Worm (Caenorhabditis elegans) whole organism, mixed stage, embryonic: ENCODE results near the gene top-3.

Source experiments
- M03D4.4 ChIP-seq: sonication (generic microtip); optimal IDR thresholded peaks from 2 replicates; lab custom pipeline; 2017; ENCODE audit warnings: mild to moderate bottlenecking, missing genetic modification characterization, missing compliant biosample characterization
- bed-3 ChIP-seq: fragments of 200-800 bp; sonication (Bioruptor generic); optimal IDR thresholded peaks from 3 replicates; lab custom pipeline; 2018; ENCODE audit warnings: mild to moderate bottlenecking, missing genetic modification characterization, moderate library complexity, missing compliant biosample characterization
- blmp-1 ChIP-seq: fragments of 150-350 bp; optimal IDR thresholded peaks from 2 replicates; lab custom pipeline; 2014; ENCODE audit warnings: missing biosample characterization, missing genetic modification characterization
- ceh-83 ChIP-seq: fragments of 200-800 bp; sonication (Bioruptor generic); optimal IDR thresholded peaks from 2 replicates; lab custom pipeline; 2018; ENCODE audit warnings: mild to moderate bottlenecking, missing genetic modification characterization, missing compliant biosample characterization
- ces-1 ChIP-seq: fragments of 150-350 bp; optimal IDR thresholded peaks from 2 replicates; lab custom pipeline; 2014; ENCODE audit warnings: missing biosample characterization, missing genetic modification reagents, missing genetic modification characterization
- cnd-1 ChIP-seq: fragments of 200-800 bp; sonication (Bioruptor generic); optimal IDR thresholded peaks from 2 replicates; lab custom pipeline; 2018; ENCODE audit warnings: mild to moderate bottlenecking, missing genetic modification characterization, missing compliant biosample characterization
- drap-1 ChIP-seq: fragments of 200-800 bp; sonication (Bioruptor generic); optimal IDR thresholded peaks from 3 replicates; lab custom pipeline; 2018; ENCODE audit warnings: mild to moderate bottlenecking, missing genetic modification characterization, missing compliant biosample characterization
- elt-1 ChIP-seq: sonication (generic microtip); optimal IDR thresholded peaks from 2 replicates; lab custom pipeline; 2017; ENCODE audit warnings: missing genetic modification characterization, mild to moderate bottlenecking, missing compliant biosample characterization, antibody characterized with exemption, moderate library complexity, borderline replicate concordance; ENCODE audit not compliant: insufficient read depth
- elt-3 ChIP-seq: fragments of 150-350 bp; optimal IDR thresholded peaks from 2 replicates; lab custom pipeline; 2014; ENCODE audit warnings: missing biosample characterization, missing genetic modification characterization
- flh-1 ChIP-seq: fragments of 200-800 bp; sonication (Bioruptor generic); optimal IDR thresholded peaks from 2 replicates; lab custom pipeline; 2018; ENCODE audit warnings: mild to moderate bottlenecking, missing genetic modification characterization, moderate library complexity, missing compliant biosample characterization
- ham-2 ChIP-seq: fragments of 200-800 bp; sonication (Bioruptor generic); optimal IDR thresholded peaks from 2 replicates; lab custom pipeline; 2018; ENCODE audit warnings: mild to moderate bottlenecking, missing genetic modification characterization, missing compliant biosample characterization
- lin-13 ChIP-seq: fragments of 150-350 bp; optimal IDR thresholded peaks from 2 replicates; lab custom pipeline; 2014; ENCODE audit warnings: missing biosample characterization, missing genetic modification characterization
- lsy-2 ChIP-seq: fragments of 150-350 bp; optimal IDR thresholded peaks from 2 replicates; lab custom pipeline; 2014; ENCODE audit warnings: missing biosample characterization, missing genetic modification characterization
- mab-5 ChIP-seq: fragments of 150-350 bp; optimal IDR thresholded peaks from 2 replicates; lab custom pipeline; 2014; ENCODE audit warnings: missing biosample characterization, missing genetic modification characterization
- mep-1 ChIP-seq: fragments of 150-350 bp; optimal IDR thresholded peaks from 2 replicates; lab custom pipeline; 2017; ENCODE audit warnings: missing biosample characterization, missing genetic modification reagents, missing genetic modification characterization, inconsistent platforms
- nhr-12 ChIP-seq: fragments of 150-350 bp; optimal IDR thresholded peaks from 2 replicates; lab custom pipeline; 2014; ENCODE audit warnings: missing biosample characterization, missing genetic modification characterization
- nhr-2 ChIP-seq: fragments of 150-350 bp; optimal IDR thresholded peaks from 2 replicates; lab custom pipeline; 2014; ENCODE audit warnings: missing biosample characterization, missing genetic modification characterization
- nhr-237 ChIP-seq: fragments of 150-350 bp; optimal IDR thresholded peaks from 2 replicates; lab custom pipeline; 2014; ENCODE audit warnings: missing biosample characterization, missing genetic modification characterization
- nhr-76 ChIP-seq: sonication (generic microtip); optimal IDR thresholded peaks from 2 replicates; lab custom pipeline; 2017; ENCODE audit warnings: missing biosample characterization, missing genetic modification characterization
- pha-4 ChIP-seq: fragments of 150-350 bp; optimal IDR thresholded peaks from 2 replicates; lab custom pipeline; 2018; ENCODE audit warnings: missing biosample characterization, missing genetic modification reagents, missing genetic modification characterization
- sem-2 ChIP-seq: fragments of 200-800 bp; sonication (Bioruptor generic); optimal IDR thresholded peaks from 2 replicates; lab custom pipeline; 2018; ENCODE audit warnings: mild to moderate bottlenecking, missing genetic modification characterization, missing compliant biosample characterization
- snpc-4 ChIP-seq: fragments of 150-350 bp; optimal IDR thresholded peaks from 2 replicates; lab custom pipeline; 2014; ENCODE audit warnings: missing biosample characterization, missing genetic modification characterization
- sptf-1 ChIP-seq: sonication (generic microtip); optimal IDR thresholded peaks from 2 replicates; lab custom pipeline; 2017; ENCODE audit warnings: mild to moderate bottlenecking, missing genetic modification characterization, moderate library complexity, missing compliant biosample characterization
- tbx-8 ChIP-seq: fragments of 200-800 bp; sonication (Bioruptor generic); optimal IDR thresholded peaks from 2 replicates; lab custom pipeline; 2018; ENCODE audit warnings: mild to moderate bottlenecking, missing genetic modification characterization, moderate library complexity, missing compliant biosample characterization
- unc-120 ChIP-seq: sonication (generic microtip); optimal IDR thresholded peaks from 2 replicates; lab custom pipeline; 2017; ENCODE audit warnings: missing genetic modification characterization, missing compliant biosample characterization; ENCODE audit not compliant: poor library complexity, severe bottlenecking
- unc-39 ChIP-seq: fragments of 150-350 bp; optimal IDR thresholded peaks from 2 replicates; lab custom pipeline; 2014; ENCODE audit warnings: missing biosample characterization, missing genetic modification characterization
- unc-62 ChIP-seq: fragments of 150-350 bp; optimal IDR thresholded peaks from 2 replicates; lab custom pipeline; 2014; ENCODE audit warnings: missing biosample characterization, missing genetic modification reagents, missing genetic modification characterization
- ztf-11 ChIP-seq: fragments of 150-350 bp; optimal IDR thresholded peaks from 2 replicates; lab custom pipeline; 2014; ENCODE audit warnings: missing biosample characterization, missing genetic modification characterization

Gene top-3

DNA sequence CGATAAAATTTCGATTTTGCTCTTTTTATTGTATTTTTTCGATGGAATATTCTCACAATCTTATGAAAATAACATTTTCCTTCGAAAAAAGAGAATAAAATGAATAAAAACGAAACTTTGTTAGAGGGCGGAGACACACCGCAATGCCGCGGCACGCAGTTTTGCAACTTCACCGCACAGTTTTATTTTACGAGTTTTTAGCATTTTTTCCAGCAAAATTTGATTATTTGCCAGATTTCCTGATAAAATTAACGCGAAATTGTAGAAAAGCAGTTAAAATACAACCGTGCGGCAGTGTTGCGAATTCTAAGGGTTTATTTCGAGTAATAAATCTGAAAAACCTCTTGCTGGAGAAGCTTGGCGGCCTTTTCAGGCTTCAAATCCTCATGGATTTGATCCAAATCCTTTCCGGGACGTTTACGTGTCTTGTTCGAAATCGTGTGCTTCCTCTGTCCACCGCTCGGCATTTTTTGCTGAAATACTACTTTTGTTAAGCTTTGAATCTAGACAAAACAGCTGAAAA is 41.7 kb downstream of the top-3 start, which contains the start of gene znf-593:
Gene znf-593, minus strand, starts transcription at position 473 of the 523 bp plus-strand sequence.
- TF ChIP-seq lin-13 (tag; lab: Kevin White, UChicago), result peak; percentile 6
- peak; percentile 12 for TF ChIP-seq unc-120 (tag; lab: Kevin White, UChicago)
- no peak for TF ChIP-seq lsy-2 (tag; lab: Kevin White, UChicago)
- peak; percentile 7 for TF ChIP-seq M03D4.4
- TF ChIP-seq flh-1 (GFP tag; lab: Kevin White, UChicago), result no peak
- TF ChIP-seq cnd-1 (tag; lab: Kevin White, UChicago), result peak; percentile 29
- TF ChIP-seq sptf-1 (tag; lab: Kevin White, UChicago), result peak; percentile 56
- TF ChIP-seq ceh-83 (GFP tag; lab: Kevin White, UChicago), result peak; percentile 58
- no peak for TF ChIP-seq sem-2 (GFP tag; lab: Kevin White, UChicago)

DNA sequence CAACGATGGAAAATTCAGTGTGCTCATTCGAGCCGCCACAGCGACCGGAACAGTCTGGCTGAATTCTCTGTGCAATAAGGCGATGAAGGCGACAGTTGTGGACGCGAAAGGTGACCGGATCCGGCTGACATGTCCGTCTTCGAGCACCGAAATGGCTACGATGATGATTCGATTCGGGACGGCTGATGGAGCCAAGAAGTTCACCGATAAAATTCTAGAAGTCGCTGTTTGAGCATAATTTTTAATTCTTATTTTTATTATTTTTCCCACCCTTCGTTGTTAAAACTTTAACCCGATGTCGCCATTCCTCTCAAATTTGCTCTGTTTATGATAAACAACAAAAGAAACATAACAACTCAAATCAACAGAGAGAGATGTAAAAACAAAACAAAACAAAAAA is 42.5 kb downstream of the top-3 start:
- TF ChIP-seq ztf-11 (tag; lab: Kevin White, UChicago) (no peak), ceh-83 (GFP tag; lab: Kevin White, UChicago) (no peak), pha-4 (tag; lab: Kevin White, UChicago) (no peak), nhr-76 (no peak), drap-1 (no peak), sptf-1 (tag; lab: Kevin White, UChicago) (no peak), mep-1 (no peak), M03D4.4 (no peak), snpc-4 (tag; lab: Kevin White, UChicago) (no peak), unc-62 (no peak), lsy-2 (tag; lab: Kevin White, UChicago) (no peak), nhr-237 (tag; lab: Kevin White, UChicago) (no peak), nhr-2 (no peak), blmp-1 (tag; lab: Kevin White, UChicago) (no peak), elt-3 (tag; lab: Kevin White, UChicago) (no peak), unc-39 (tag; lab: Kevin White, UChicago) (no peak), tbx-8 (GFP tag; lab: Kevin White, UChicago) (no peak), bed-3 (GFP tag; lab: Kevin White, UChicago) (no peak), elt-1 (tag; lab: Kevin White, UChicago) (no peak), ham-2 (GFP tag; lab: Kevin White, UChicago) (no peak)

DNA sequence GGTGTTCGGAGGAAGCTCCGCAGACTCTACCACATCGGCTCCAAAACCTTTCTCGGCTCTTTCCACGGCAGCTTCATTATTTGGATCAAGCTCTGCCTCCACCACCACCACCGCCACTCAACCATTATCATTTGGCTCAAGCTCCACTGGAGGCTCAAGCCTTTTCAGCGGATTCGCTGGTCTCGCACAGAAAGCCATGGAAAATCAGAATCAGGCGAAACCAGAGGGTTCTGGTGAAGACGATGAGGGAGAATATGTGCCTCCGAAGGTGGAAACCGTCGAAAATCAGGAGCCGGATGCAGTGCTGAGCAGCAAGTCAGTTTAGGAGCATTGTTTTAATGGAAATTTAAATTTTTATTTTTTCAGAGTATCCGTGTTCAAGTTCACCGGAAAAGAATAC is 42.9 kb downstream of the top-3 start:
- TF ChIP-seq nhr-12, result no peak
- no peak for TF ChIP-seq pha-4 (tag; lab: Kevin White, UChicago)
- TF ChIP-seq tbx-8 (GFP tag; lab: Kevin White, UChicago), result no peak
- no peak for TF ChIP-seq elt-1 (tag; lab: Kevin White, UChicago)
- TF ChIP-seq snpc-4 (tag; lab: Kevin White, UChicago), result no peak
- TF ChIP-seq ztf-11 (tag; lab: Kevin White, UChicago), result no peak
- TF ChIP-seq elt-3 (tag; lab: Kevin White, UChicago), result no peak
- TF ChIP-seq sptf-1 (tag; lab: Kevin White, UChicago), result no peak
- TF ChIP-seq nhr-2, result no peak
- TF ChIP-seq mab-5 (tag; lab: Kevin White, UChicago), result no peak
- no peak for TF ChIP-seq flh-1 (GFP tag; lab: Kevin White, UChicago)
- no peak for TF ChIP-seq unc-39 (tag; lab: Kevin White, UChicago)
- TF ChIP-seq bed-3 (GFP tag; lab: Kevin White, UChicago), result no peak
- TF ChIP-seq cnd-1 (tag; lab: Kevin White, UChicago), result no peak
- TF ChIP-seq sem-2 (GFP tag; lab: Kevin White, UChicago), result no peak
- no peak for TF ChIP-seq nhr-76
- TF ChIP-seq, all 35 proteins: peak for 0

DNA sequence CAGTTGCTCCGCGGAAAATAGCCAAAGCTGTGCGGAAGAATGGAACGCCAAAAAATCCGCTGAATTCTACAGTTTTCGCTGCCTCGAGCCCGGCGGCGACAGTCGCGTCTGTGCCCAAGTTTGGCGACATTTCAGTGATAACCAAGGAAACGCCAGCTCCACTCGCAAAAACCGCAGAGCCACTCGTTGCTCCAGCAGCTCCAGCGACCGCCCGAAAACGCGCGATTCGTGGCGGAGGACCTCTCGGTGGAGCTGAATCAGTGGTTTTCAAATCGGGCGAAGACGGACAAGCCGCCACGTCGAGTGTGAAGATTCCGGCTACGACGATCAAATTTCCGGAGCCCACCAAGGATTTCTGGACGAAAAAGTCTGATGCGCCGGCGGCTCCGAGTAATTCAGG is 43.7 kb downstream of the top-3 start:
- TF ChIP-seq ceh-83 (GFP tag; lab: Kevin White, UChicago), result no peak
- TF ChIP-seq, all 35 proteins: peak for 0

DNA sequence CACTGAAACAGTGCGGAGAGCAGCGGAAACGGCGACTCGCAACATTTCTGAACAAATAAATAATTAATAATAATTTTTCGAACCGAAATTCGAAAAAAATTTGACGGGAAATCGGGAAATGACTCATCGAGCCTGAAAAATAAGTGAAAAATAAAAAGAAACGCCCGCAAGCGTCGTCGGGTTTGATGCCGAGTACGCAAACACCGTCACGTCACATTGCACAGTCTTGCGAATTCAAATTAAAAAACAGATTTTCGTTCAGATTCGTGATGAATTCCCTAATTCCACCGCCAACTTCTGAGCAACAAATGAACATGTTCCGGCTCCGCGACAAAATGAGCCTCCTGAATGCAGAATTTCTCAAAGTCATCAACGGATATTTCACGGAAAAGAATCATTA is 44.3 kb downstream of the top-3 start, which contains the start of the genes ndab-1 and npp-16:
Gene ndab-1, minus strand, starts transcription at position 47 of the 400 bp plus-strand sequence.
Gene npp-16, plus strand, starts transcription at position 263 of the 400 bp plus-strand sequence.
- no peak for TF ChIP-seq unc-39 (tag; lab: Kevin White, UChicago)
- TF ChIP-seq unc-120 (tag; lab: Kevin White, UChicago), result no peak
- TF ChIP-seq ztf-11 (tag; lab: Kevin White, UChicago), result no peak
- peak; percentile 39 for TF ChIP-seq M03D4.4
- no peak for TF ChIP-seq nhr-237 (tag; lab: Kevin White, UChicago)
- peak; percentile 42 for TF ChIP-seq ces-1
